Worm (Caenorhabditis elegans) whole organism, mixed stage, embryonic: Measurements from ENCODE around the gene rpl-21.

Experiments used
- M03D4.4 ChIP-seq: sonication (generic microtip); optimal IDR thresholded peaks from 2 replicates; lab custom pipeline; 2017; ENCODE audit warnings: mild to moderate bottlenecking, missing genetic modification characterization, missing compliant biosample characterization
- bed-3 ChIP-seq: fragments of 200-800 bp; sonication (Bioruptor generic); optimal IDR thresholded peaks from 3 replicates; lab custom pipeline; 2018; ENCODE audit warnings: mild to moderate bottlenecking, missing genetic modification characterization, moderate library complexity, missing compliant biosample characterization
- blmp-1 ChIP-seq: fragments of 150-350 bp; optimal IDR thresholded peaks from 2 replicates; lab custom pipeline; 2014; ENCODE audit warnings: missing biosample characterization, missing genetic modification characterization
- ceh-39 ChIP-seq: fragments of 150-350 bp; optimal IDR thresholded peaks from 2 replicates; lab custom pipeline; 2014; ENCODE audit warnings: missing biosample characterization, missing genetic modification characterization
- ceh-43 ChIP-seq: fragments of 200-800 bp; sonication (Bioruptor generic); optimal IDR thresholded peaks from 2 replicates; lab custom pipeline; 2018; ENCODE audit warnings: mild to moderate bottlenecking, missing genetic modification characterization, moderate library complexity, missing compliant biosample characterization
- ceh-83 ChIP-seq: fragments of 200-800 bp; sonication (Bioruptor generic); optimal IDR thresholded peaks from 2 replicates; lab custom pipeline; 2018; ENCODE audit warnings: mild to moderate bottlenecking, missing genetic modification characterization, missing compliant biosample characterization
- ces-1 ChIP-seq: fragments of 150-350 bp; optimal IDR thresholded peaks from 2 replicates; lab custom pipeline; 2014; ENCODE audit warnings: missing biosample characterization, missing genetic modification reagents, missing genetic modification characterization
- cnd-1 ChIP-seq: fragments of 200-800 bp; sonication (Bioruptor generic); optimal IDR thresholded peaks from 2 replicates; lab custom pipeline; 2018; ENCODE audit warnings: mild to moderate bottlenecking, missing genetic modification characterization, missing compliant biosample characterization
- drap-1 ChIP-seq: fragments of 200-800 bp; sonication (Bioruptor generic); optimal IDR thresholded peaks from 3 replicates; lab custom pipeline; 2018; ENCODE audit warnings: mild to moderate bottlenecking, missing genetic modification characterization, missing compliant biosample characterization
- elt-1 ChIP-seq: sonication (generic microtip); optimal IDR thresholded peaks from 2 replicates; lab custom pipeline; 2017; ENCODE audit warnings: missing genetic modification characterization, mild to moderate bottlenecking, missing compliant biosample characterization, antibody characterized with exemption, moderate library complexity, borderline replicate concordance; ENCODE audit not compliant: insufficient read depth
- elt-3 ChIP-seq: fragments of 150-350 bp; optimal IDR thresholded peaks from 2 replicates; lab custom pipeline; 2014; ENCODE audit warnings: missing biosample characterization, missing genetic modification characterization
- flh-1 ChIP-seq: fragments of 200-800 bp; sonication (Bioruptor generic); optimal IDR thresholded peaks from 2 replicates; lab custom pipeline; 2018; ENCODE audit warnings: mild to moderate bottlenecking, missing genetic modification characterization, moderate library complexity, missing compliant biosample characterization
- ham-2 ChIP-seq: fragments of 200-800 bp; sonication (Bioruptor generic); optimal IDR thresholded peaks from 2 replicates; lab custom pipeline; 2018; ENCODE audit warnings: mild to moderate bottlenecking, missing genetic modification characterization, missing compliant biosample characterization
- hlh-1 ChIP-seq: fragments of 150-350 bp; optimal IDR thresholded peaks from 2 replicates; lab custom pipeline; 2014; ENCODE audit warnings: missing biosample characterization, missing genetic modification reagents, missing genetic modification characterization
- lin-13 ChIP-seq: fragments of 150-350 bp; optimal IDR thresholded peaks from 2 replicates; lab custom pipeline; 2014; ENCODE audit warnings: missing biosample characterization, missing genetic modification characterization
- lin-32 ChIP-seq: fragments of 200-800 bp; sonication (Bioruptor generic); optimal IDR thresholded peaks from 2 replicates; lab custom pipeline; 2018; ENCODE audit warnings: mild to moderate bottlenecking, missing genetic modification characterization, missing compliant biosample characterization
- lsy-2 ChIP-seq: fragments of 150-350 bp; optimal IDR thresholded peaks from 2 replicates; lab custom pipeline; 2014; ENCODE audit warnings: missing biosample characterization, missing genetic modification characterization
- mab-5 ChIP-seq: fragments of 150-350 bp; optimal IDR thresholded peaks from 2 replicates; lab custom pipeline; 2014; ENCODE audit warnings: missing biosample characterization, missing genetic modification characterization
- mep-1 ChIP-seq: fragments of 150-350 bp; optimal IDR thresholded peaks from 2 replicates; lab custom pipeline; 2017; ENCODE audit warnings: missing biosample characterization, missing genetic modification reagents, missing genetic modification characterization, inconsistent platforms
- mls-2 ChIP-seq: sonication (generic microtip); optimal IDR thresholded peaks from 2 replicates; lab custom pipeline; 2016; ENCODE audit warnings: mild to moderate bottlenecking, missing genetic modification characterization, moderate library complexity, missing compliant biosample characterization
- nhr-12 ChIP-seq: fragments of 150-350 bp; optimal IDR thresholded peaks from 2 replicates; lab custom pipeline; 2014; ENCODE audit warnings: missing biosample characterization, missing genetic modification characterization
- nhr-2 ChIP-seq: fragments of 150-350 bp; optimal IDR thresholded peaks from 2 replicates; lab custom pipeline; 2014; ENCODE audit warnings: missing biosample characterization, missing genetic modification characterization
- nhr-237 ChIP-seq: fragments of 150-350 bp; optimal IDR thresholded peaks from 2 replicates; lab custom pipeline; 2014; ENCODE audit warnings: missing biosample characterization, missing genetic modification characterization
- nhr-28 ChIP-seq: fragments of 150-350 bp; optimal IDR thresholded peaks from 2 replicates; lab custom pipeline; 2014; ENCODE audit warnings: missing biosample characterization, missing genetic modification characterization
- nhr-76 ChIP-seq: sonication (generic microtip); optimal IDR thresholded peaks from 2 replicates; lab custom pipeline; 2017; ENCODE audit warnings: missing biosample characterization, missing genetic modification characterization
- pha-4 ChIP-seq: fragments of 150-350 bp; optimal IDR thresholded peaks from 2 replicates; lab custom pipeline; 2018; ENCODE audit warnings: missing biosample characterization, missing genetic modification reagents, missing genetic modification characterization
- sem-2 ChIP-seq: fragments of 200-800 bp; sonication (Bioruptor generic); optimal IDR thresholded peaks from 2 replicates; lab custom pipeline; 2018; ENCODE audit warnings: mild to moderate bottlenecking, missing genetic modification characterization, missing compliant biosample characterization
- snpc-4 ChIP-seq: fragments of 150-350 bp; optimal IDR thresholded peaks from 2 replicates; lab custom pipeline; 2014; ENCODE audit warnings: missing biosample characterization, missing genetic modification characterization
- sptf-1 ChIP-seq: sonication (generic microtip); optimal IDR thresholded peaks from 2 replicates; lab custom pipeline; 2017; ENCODE audit warnings: mild to moderate bottlenecking, missing genetic modification characterization, moderate library complexity, missing compliant biosample characterization
- tbx-8 ChIP-seq: fragments of 200-800 bp; sonication (Bioruptor generic); optimal IDR thresholded peaks from 2 replicates; lab custom pipeline; 2018; ENCODE audit warnings: mild to moderate bottlenecking, missing genetic modification characterization, moderate library complexity, missing compliant biosample characterization
- unc-120 ChIP-seq: sonication (generic microtip); optimal IDR thresholded peaks from 2 replicates; lab custom pipeline; 2017; ENCODE audit warnings: missing genetic modification characterization, missing compliant biosample characterization; ENCODE audit not compliant: poor library complexity, severe bottlenecking
- unc-39 ChIP-seq: fragments of 150-350 bp; optimal IDR thresholded peaks from 2 replicates; lab custom pipeline; 2014; ENCODE audit warnings: missing biosample characterization, missing genetic modification characterization
- unc-62 ChIP-seq: fragments of 150-350 bp; optimal IDR thresholded peaks from 2 replicates; lab custom pipeline; 2014; ENCODE audit warnings: missing biosample characterization, missing genetic modification reagents, missing genetic modification characterization
- zip-8 ChIP-seq: fragments of 150-350 bp; optimal IDR thresholded peaks from 2 replicates; lab custom pipeline; 2014; ENCODE audit warnings: missing biosample characterization, missing genetic modification characterization
- ztf-11 ChIP-seq: fragments of 150-350 bp; optimal IDR thresholded peaks from 2 replicates; lab custom pipeline; 2014; ENCODE audit warnings: missing biosample characterization, missing genetic modification characterization

The rpl-21 gene

DNA sequence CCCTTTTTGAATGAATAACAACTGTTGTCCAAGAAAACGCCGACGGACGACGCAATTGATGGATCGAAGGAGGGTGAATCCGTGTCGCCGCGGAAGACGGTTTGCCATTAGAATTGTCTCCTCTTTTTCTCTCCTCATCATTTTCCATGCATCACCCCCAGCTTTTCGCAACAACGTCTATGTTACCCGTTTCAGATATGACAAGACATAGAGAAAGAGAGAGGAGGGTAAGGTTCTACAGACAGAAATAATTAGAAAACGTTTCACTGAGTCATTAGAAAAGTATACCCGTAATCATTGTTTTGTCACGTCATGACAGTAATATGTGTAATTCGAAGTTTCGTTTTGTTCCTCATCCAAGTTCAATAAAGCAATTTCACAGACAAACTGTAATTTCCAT is 24.3 kb downstream of the rpl-21 start:
- TF ChIP-seq ceh-39 (tag; lab: Kevin White, UChicago) (no peak), flh-1 (GFP tag; lab: Kevin White, UChicago) (no peak), elt-1 (tag; lab: Kevin White, UChicago) (no peak), ces-1 (GFP tag; lab: Kevin White, UChicago) (no peak), unc-39 (no peak), mep-1 (no peak), nhr-237 (no peak), nhr-28 (tag; lab: Kevin White, UChicago) (no peak)

DNA sequence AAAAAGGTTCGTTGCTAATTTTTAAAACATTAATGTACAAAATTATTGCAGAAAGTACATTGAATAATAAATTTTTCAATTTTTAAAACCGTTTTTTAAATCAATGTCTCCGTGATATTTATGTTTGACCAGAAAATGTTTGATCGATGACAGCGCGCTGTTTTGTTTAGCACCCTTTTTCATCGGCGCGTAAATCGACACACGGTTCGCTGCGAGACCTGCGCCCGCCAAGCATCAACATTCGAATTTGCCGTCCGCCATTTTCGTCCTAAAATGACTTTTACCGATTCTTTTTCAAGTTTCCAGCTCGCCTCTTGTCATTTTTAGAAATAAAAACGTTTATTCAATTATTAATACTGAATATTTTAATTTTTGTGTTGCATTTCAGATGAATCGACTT is 29.1 kb downstream of the rpl-21 start, which contains the start of gene plk-1:
plk-1 (plus strand) TSS at position 389 of the 400 bp plus-strand sequence.
- peak; percentile 62 for TF ChIP-seq lsy-2
- TF ChIP-seq zip-8 (tag; lab: Kevin White, UChicago), result no peak
- peak; percentile 26 for TF ChIP-seq mep-1
- no peak for TF ChIP-seq M03D4.4 (tag; lab: Kevin White, UChicago)
- peak; percentile 32 for TF ChIP-seq ceh-39 (tag; lab: Kevin White, UChicago)
- peak; percentile 13 for TF ChIP-seq pha-4

DNA sequence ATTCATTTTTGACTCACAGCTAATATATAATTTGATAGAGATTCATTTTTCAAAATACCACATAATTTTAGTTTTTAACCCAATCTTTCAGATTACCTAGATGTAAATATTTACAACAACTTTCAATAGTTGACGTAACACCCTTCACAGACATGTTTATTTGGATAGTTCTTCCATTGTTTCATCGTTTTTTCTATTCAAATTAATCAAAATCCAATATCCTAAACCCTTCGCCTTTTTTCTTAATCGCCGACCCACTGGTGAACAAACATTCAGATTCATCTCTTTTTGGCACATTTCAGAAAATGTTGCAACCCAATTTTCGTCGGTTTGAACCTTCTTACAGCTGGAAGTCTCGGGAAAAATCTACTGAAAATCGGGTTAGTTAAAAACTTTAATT is 31.0 kb downstream of the rpl-21 start, which contains the start of gene K06H7.1:
K06H7.1 (plus strand) TSS at position 301 of the 400 bp plus-strand sequence.
- no peak for TF ChIP-seq lsy-2
- no peak for TF ChIP-seq cnd-1 (tag; lab: Kevin White, UChicago)
- no peak for TF ChIP-seq sem-2 (GFP tag; lab: Kevin White, UChicago)
- TF ChIP-seq blmp-1 (tag; lab: Kevin White, UChicago), result no peak
- TF ChIP-seq, all 35 proteins: peak for 0

DNA sequence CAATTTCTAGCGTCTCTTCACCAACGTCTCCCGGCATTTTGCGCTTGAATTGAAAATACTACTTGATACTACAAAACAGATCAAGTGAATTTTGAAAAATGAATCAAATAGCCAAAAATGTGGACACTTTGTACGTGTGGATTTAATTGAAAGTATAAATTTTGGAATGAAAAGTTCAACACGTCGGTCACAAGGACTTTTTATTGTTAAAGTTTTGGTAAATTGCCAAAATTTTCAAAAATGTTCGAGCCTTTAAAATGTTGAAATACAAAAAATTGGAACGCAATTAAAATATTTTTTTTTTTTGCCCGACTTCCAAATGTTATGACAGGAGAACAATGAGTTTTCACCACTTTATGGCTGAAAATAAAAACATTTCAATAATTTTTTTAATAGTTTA is 31.9 kb downstream of the rpl-21 start, which contains the start of gene K06H7.8:
K06H7.8 (minus strand) TSS at position 101 of the 400 bp plus-strand sequence.
- TF ChIP-seq cnd-1 (tag; lab: Kevin White, UChicago) (no peak), nhr-237 (no peak), mep-1 (no peak), zip-8 (tag; lab: Kevin White, UChicago) (no peak), nhr-28 (tag; lab: Kevin White, UChicago) (no peak), hlh-1 (tag; lab: Kevin White, UChicago) (no peak), blmp-1 (tag; lab: Kevin White, UChicago) (no peak), lsy-2 (no peak), elt-1 (tag; lab: Kevin White, UChicago) (no peak), M03D4.4 (tag; lab: Kevin White, UChicago) (no peak), bed-3 (GFP tag; lab: Kevin White, UChicago) (no peak), drap-1 (GFP tag; lab: Kevin White, UChicago) (no peak), ztf-11 (tag; lab: Kevin White, UChicago) (no peak), ceh-83 (GFP tag; lab: Kevin White, UChicago) (no peak), elt-3 (tag; lab: Kevin White, UChicago) (no peak), ceh-39 (tag; lab: Kevin White, UChicago) (no peak), sem-2 (GFP tag; lab: Kevin White, UChicago) (no peak), lin-13 (tag; lab: Kevin White, UChicago) (no peak), nhr-2 (tag; lab: Kevin White, UChicago) (no peak)

DNA sequence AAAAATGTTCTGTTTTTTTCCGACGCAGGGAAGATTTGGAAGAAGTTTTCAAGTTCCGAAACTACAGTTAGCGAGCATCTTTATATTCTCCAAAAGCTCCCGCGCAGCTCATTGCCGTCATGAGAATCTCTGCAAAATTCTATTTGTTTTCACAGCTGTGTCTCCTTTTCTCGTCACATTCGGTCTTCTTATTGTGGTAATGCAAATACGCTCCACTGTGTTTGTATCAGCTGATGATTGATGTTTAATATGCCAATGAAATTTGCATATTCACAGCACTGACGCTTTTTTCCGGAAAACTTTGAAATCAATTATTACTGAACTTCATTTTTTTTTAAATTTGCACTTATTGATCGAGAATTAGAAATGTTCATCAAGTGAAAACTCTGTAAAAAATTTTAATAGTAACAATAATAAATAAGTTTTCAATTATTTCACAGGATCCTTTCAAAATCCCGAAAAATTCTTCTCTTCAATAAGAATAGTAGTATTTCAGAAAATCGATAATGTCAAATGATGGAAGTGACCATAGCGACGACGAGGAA is 36.9 kb downstream of the rpl-21 start, which contains the start of gene K06H7.2:
K06H7.2 (plus strand) TSS at position 495 of the 545 bp plus-strand sequence.
- TF ChIP-seq elt-1 (tag; lab: Kevin White, UChicago) (no peak), lin-13 (tag; lab: Kevin White, UChicago) (no peak), blmp-1 (tag; lab: Kevin White, UChicago) (no peak), sptf-1 (no peak), nhr-76 (tag; lab: Kevin White, UChicago) (no peak), elt-3 (tag; lab: Kevin White, UChicago) (no peak), lin-32 (GFP tag; lab: Kevin White, UChicago) (no peak), lsy-2 (peak; percentile 77), mls-2 (tag; lab: Kevin White, UChicago) (peak; percentile 19), unc-62 (GFP tag; lab: Kevin White, UChicago) (peak; percentile 74), snpc-4 (tag; lab: Kevin White, UChicago) (no peak), bed-3 (GFP tag; lab: Kevin White, UChicago) (no peak), ceh-39 (tag; lab: Kevin White, UChicago) (no peak), ces-1 (GFP tag; lab: Kevin White, UChicago) (peak; percentile 91), sem-2 (GFP tag; lab: Kevin White, UChicago) (no peak), unc-39 (no peak), ceh-83 (GFP tag; lab: Kevin White, UChicago) (no peak), nhr-237 (peak; percentile 53), flh-1 (GFP tag; lab: Kevin White, UChicago) (no peak), hlh-1 (tag; lab: Kevin White, UChicago) (peak; percentile 53), nhr-28 (tag; lab: Kevin White, UChicago) (no peak), mab-5 (tag; lab: Kevin White, UChicago) (no peak), pha-4 (peak; percentile 74), mep-1 (peak; percentile 84), nhr-12 (no peak), M03D4.4 (tag; lab: Kevin White, UChicago) (no peak), drap-1 (GFP tag; lab: Kevin White, UChicago) (no peak), unc-120 (tag; lab: Kevin White, UChicago) (no peak), ceh-43 (GFP tag; lab: Kevin White, UChicago) (no peak), zip-8 (tag; lab: Kevin White, UChicago) (no peak), tbx-8 (GFP tag; lab: Kevin White, UChicago) (no peak), ztf-11 (tag; lab: Kevin White, UChicago) (no peak), cnd-1 (tag; lab: Kevin White, UChicago) (no peak), ham-2 (GFP tag; lab: Kevin White, UChicago) (no peak), nhr-2 (tag; lab: Kevin White, UChicago) (no peak)
